Worm (Caenorhabditis elegans) whole organism, L2 larva: ENCODE measurements around the gene K10D11.4.

Experiments used
- C34F6.9 ChIP-seq: fragments of 150-350 bp; optimal IDR thresholded peaks from 2 replicates; lab custom pipeline; 2014; ENCODE audit warnings: missing biosample characterization, missing genetic modification characterization
- F13H6.1 ChIP-seq: sonication (generic microtip); optimal IDR thresholded peaks from 2 replicates; lab custom pipeline; 2016; ENCODE audit warnings: missing genetic modification characterization, missing compliant biosample characterization
- R02D3.7 ChIP-seq: fragments of 150-350 bp; optimal IDR thresholded peaks from 2 replicates; lab custom pipeline; 2014; ENCODE audit warnings: missing biosample characterization, missing genetic modification characterization
- Y55F3AM.14 ChIP-seq: fragments of 200-800 bp; sonication (Bioruptor generic); optimal IDR thresholded peaks from 2 replicates; lab custom pipeline; 2018; ENCODE audit warnings: mild to moderate bottlenecking, missing genetic modification characterization, missing compliant biosample characterization
- ZK546.5 ChIP-seq: sonication (generic microtip); optimal IDR thresholded peaks from 2 replicates; lab custom pipeline; 2017; ENCODE audit warnings: missing biosample characterization, missing genetic modification characterization
- alr-1 ChIP-seq: fragments of 150-350 bp; optimal IDR thresholded peaks from 2 replicates; lab custom pipeline; 2014; ENCODE audit warnings: missing biosample characterization, missing genetic modification characterization
- aly-2 ChIP-seq: fragments of 150-350 bp; optimal IDR thresholded peaks from 2 replicates; lab custom pipeline; 2014; ENCODE audit warnings: missing biosample characterization, missing genetic modification characterization
- ama-1 ChIP-seq: fragments of 150-350 bp; optimal IDR thresholded peaks from 2 replicates; lab custom pipeline; 2018; ENCODE audit warnings: inconsistent platforms
- blmp-1 ChIP-seq: sonication (generic microtip); optimal IDR thresholded peaks from 2 replicates; lab custom pipeline; 2017; ENCODE audit warnings: missing genetic modification characterization, mild to moderate bottlenecking, missing compliant biosample characterization, antibody characterized with exemption, moderate library complexity; ENCODE audit not compliant: insufficient read depth
- crh-2 ChIP-seq: sonication (generic microtip); optimal IDR thresholded peaks from 2 replicates; lab custom pipeline; 2017; ENCODE audit warnings: missing biosample characterization, missing genetic modification characterization
- egl-27 ChIP-seq: sonication (generic microtip); optimal IDR thresholded peaks from 3 replicates; lab custom pipeline; 2017; ENCODE audit warnings: missing biosample characterization, missing genetic modification reagents, missing genetic modification characterization
- fos-1 ChIP-seq: fragments of 150-350 bp; optimal IDR thresholded peaks from 2 replicates; lab custom pipeline; 2014; ENCODE audit warnings: missing biosample characterization, missing genetic modification characterization
- lin-11 ChIP-seq: fragments of 150-350 bp; sonication (generic microtip); optimal IDR thresholded peaks from 2 replicates; lab custom pipeline; 2014; ENCODE audit warnings: missing biosample characterization, missing genetic modification characterization, inconsistent platforms, mixed read lengths
- lin-13 ChIP-seq: fragments of 150-350 bp; optimal IDR thresholded peaks from 2 replicates; lab custom pipeline; 2014; ENCODE audit warnings: missing biosample characterization, missing genetic modification reagents, missing genetic modification characterization
- lin-39 ChIP-seq: fragments of 150-350 bp; optimal IDR thresholded peaks from 2 replicates; lab custom pipeline; 2014; ENCODE audit warnings: missing biosample characterization, missing genetic modification reagents, missing genetic modification characterization
- lsy-2 ChIP-seq, 2 experiments: fragments of 150-350 bp in 1 of 2; sonication (generic microtip) in 1 of 2; optimal IDR thresholded peaks; 2 replicates each; lab custom pipeline; 2014 to 2017; ENCODE audit warnings: missing biosample characterization in 2 of 2, missing genetic modification characterization in 2 of 2
- mab-5 ChIP-seq: fragments of 150-350 bp; optimal IDR thresholded peaks from 2 replicates; lab custom pipeline; 2014; ENCODE audit warnings: missing biosample characterization, missing genetic modification characterization
- mdl-1 ChIP-seq, 2 experiments: fragments of 150-350 bp in 1 of 2; sonication (generic microtip) in 1 of 2; optimal IDR thresholded peaks; 2 replicates each; lab custom pipeline; 2017; ENCODE audit warnings: missing biosample characterization in 2 of 2, missing genetic modification characterization in 2 of 2
- nhr-10 ChIP-seq: sonication (generic microtip); optimal IDR thresholded peaks from 2 replicates; lab custom pipeline; 2017; ENCODE audit warnings: missing biosample characterization, missing genetic modification characterization
- nhr-129 ChIP-seq: fragments of 150-350 bp; optimal IDR thresholded peaks from 2 replicates; lab custom pipeline; 2014; ENCODE audit warnings: missing biosample characterization, missing genetic modification characterization
- nhr-23 ChIP-seq: fragments of 150-350 bp; optimal IDR thresholded peaks from 2 replicates; lab custom pipeline; 2014; ENCODE audit warnings: missing biosample characterization, missing genetic modification reagents, missing genetic modification characterization
- nhr-237 ChIP-seq: fragments of 150-350 bp; optimal IDR thresholded peaks from 2 replicates; lab custom pipeline; 2014; ENCODE audit warnings: missing biosample characterization, missing genetic modification characterization
- nhr-25 ChIP-seq: fragments of 150-350 bp; sonication (generic microtip); optimal IDR thresholded peaks from 3 replicates; lab custom pipeline; 2014; ENCODE audit warnings: missing biosample characterization, missing genetic modification characterization
- nhr-6 ChIP-seq: fragments of 150-350 bp; optimal IDR thresholded peaks from 2 replicates; lab custom pipeline; 2014; ENCODE audit warnings: missing biosample characterization, missing genetic modification characterization
- peb-1 ChIP-seq: fragments of 150-350 bp; optimal IDR thresholded peaks from 2 replicates; lab custom pipeline; 2014; ENCODE audit warnings: missing biosample characterization, missing genetic modification characterization
- sem-4 ChIP-seq: fragments of 150-350 bp; optimal IDR thresholded peaks from 2 replicates; lab custom pipeline; 2014; ENCODE audit warnings: missing biosample characterization, missing genetic modification reagents, missing genetic modification characterization
- skn-1 ChIP-seq: sonication (generic microtip); optimal IDR thresholded peaks from 2 replicates; lab custom pipeline; 2017; ENCODE audit warnings: missing biosample characterization, missing genetic modification characterization
- sma-3 ChIP-seq: sonication (generic microtip); optimal IDR thresholded peaks from 2 replicates; lab custom pipeline; 2016; ENCODE audit warnings: missing genetic modification reagents, missing genetic modification characterization, missing compliant biosample characterization
- sma-9 ChIP-seq, 2 experiments: fragments of 150-350 bp in 1 of 2; sonication (generic microtip) in 1 of 2; optimal IDR thresholded peaks; 2 replicates each; lab custom pipeline; 2014 to 2016; ENCODE audit warnings: missing genetic modification characterization in 2 of 2, mild to moderate bottlenecking in 1 of 2, missing biosample characterization in 1 of 2, missing compliant biosample characterization in 1 of 2, missing genetic modification reagents in 1 of 2, moderate library complexity in 1 of 2
- unc-39 ChIP-seq: fragments of 150-350 bp; optimal IDR thresholded peaks from 2 replicates; lab custom pipeline; 2014; ENCODE audit warnings: missing biosample characterization, missing genetic modification characterization
- unc-55 ChIP-seq: fragments of 150-350 bp; sonication (generic microtip); optimal IDR thresholded peaks from 3 replicates; lab custom pipeline; 2014; ENCODE audit warnings: missing biosample characterization, missing genetic modification reagents, missing genetic modification characterization
- zag-1 ChIP-seq: fragments of 150-350 bp; optimal IDR thresholded peaks from 2 replicates; lab custom pipeline; 2014; ENCODE audit warnings: missing biosample characterization, missing genetic modification characterization
- ztf-11 ChIP-seq: sonication (generic microtip); optimal IDR thresholded peaks from 2 replicates; lab custom pipeline; 2017; ENCODE audit warnings: missing biosample characterization, missing genetic modification characterization

The K10D11.4 gene

ce11 chrIV:13025853-13026343, 31.6 kb upstream of the K10D11.4 start:
- TF ChIP-seq lin-39 (no peak), unc-55 (GFP tag; lab: Kevin White, UChicago) (peak; percentile 75), mdl-1 (tag; optimal IDR thresholded peaks at IDR 0.05; lab: Kevin White, UChicago) (peak; percentile 7 to 46), Y55F3AM.14 (GFP tag; lab: Kevin White, UChicago) (peak; percentile 44), alr-1 (tag; lab: Kevin White, UChicago) (no peak), unc-39 (tag; lab: Kevin White, UChicago) (no peak), lin-13 (peak; percentile 12), nhr-129 (tag; lab: Kevin White, UChicago) (peak; percentile 81), zag-1 (tag; lab: Kevin White, UChicago) (peak; percentile 17), C34F6.9 (peak; percentile 58), R02D3.7 (tag; lab: Kevin White, UChicago) (no peak), crh-2 (tag; lab: Kevin White, UChicago) (peak; percentile 58), sma-3 (GFP tag; lab: Kevin White, UChicago) (no peak), lin-11 (tag; lab: Kevin White, UChicago) (peak; percentile 2), F13H6.1 (tag; lab: Kevin White, UChicago) (peak; percentile 49), skn-1 (no peak), lsy-2 (tag; optimal IDR thresholded peaks at IDR 0.05; lab: Kevin White, UChicago) (peak; percentile 1 to 23), nhr-10 (tag; lab: Kevin White, UChicago) (no peak), nhr-6 (tag; lab: Kevin White, UChicago) (no peak), sem-4 (tag; lab: Kevin White, UChicago) (no peak), egl-27 (tag; lab: Kevin White, UChicago) (peak; percentile 4)

- no peak for TF ChIP-seq alr-1 (tag; lab: Kevin White, UChicago)
- TF ChIP-seq nhr-10 (tag; lab: Kevin White, UChicago) = no peak
- no peak for TF ChIP-seq crh-2 (tag; lab: Kevin White, UChicago)
- no peak for TF ChIP-seq R02D3.7 (tag; lab: Kevin White, UChicago)
- no peak for TF ChIP-seq blmp-1 (tag; lab: Kevin White, UChicago)
- TF ChIP-seq lin-11 (tag; lab: Kevin White, UChicago) = no peak
- TF ChIP-seq fos-1 (tag; lab: Kevin White, UChicago) = no peak
- no peak for TF ChIP-seq lsy-2 (tag; optimal IDR thresholded peaks at IDR 0.05; lab: Kevin White, UChicago)
- TF ChIP-seq Y55F3AM.14 (GFP tag; lab: Kevin White, UChicago) = no peak
- TF ChIP-seq nhr-237 (tag; lab: Kevin White, UChicago) = no peak
- no peak for TF ChIP-seq aly-2 (tag; lab: Kevin White, UChicago)
- TF ChIP-seq peb-1 (tag; lab: Kevin White, UChicago) = no peak
- TF ChIP-seq ama-1 (lab: Kevin White, UChicago) = no peak
- TF ChIP-seq ZK546.5 (tag; lab: Kevin White, UChicago) = no peak
- no peak for TF ChIP-seq nhr-23 (tag; lab: Kevin White, UChicago)
- TF ChIP-seq mdl-1 (tag; optimal IDR thresholded peaks at IDR 0.05; lab: Kevin White, UChicago) = no peak
Observed at ce11 chrIV:13022892-13023291, 28.6 kb upstream of the K10D11.4 start.

DNA sequence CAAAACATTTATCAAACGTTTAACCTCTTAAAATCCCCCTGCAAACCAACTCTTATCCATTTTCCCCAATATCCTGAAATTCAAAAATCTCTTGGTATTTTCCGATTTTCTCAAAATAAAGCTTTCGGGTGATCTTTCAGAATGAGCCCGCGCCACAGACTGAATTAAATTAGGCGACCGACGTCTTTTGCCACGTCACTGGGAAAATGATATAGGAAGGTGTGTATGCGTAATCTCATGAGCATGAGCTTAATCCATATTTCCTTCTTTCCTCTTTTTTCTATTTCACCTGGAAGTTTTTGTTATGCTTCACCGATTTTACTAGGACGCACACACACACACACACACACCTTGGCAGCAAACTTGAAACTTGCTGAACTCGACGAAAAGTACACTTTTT, 26.7 kb upstream of the K10D11.4 start:
- TF ChIP-seq crh-2 (tag; lab: Kevin White, UChicago) (peak; percentile 26), lsy-2 (tag; optimal IDR thresholded peaks at IDR 0.05; lab: Kevin White, UChicago) (no peak), sma-9 (GFP tag; optimal IDR thresholded peaks at IDR 0.05; lab: Kevin White, UChicago) (peak; percentile 24), sma-9 (tag; optimal IDR thresholded peaks at IDR 0.05; lab: Kevin White, UChicago) (no peak)

ce11 chrIV:13016820-13017219, 22.5 kb upstream of the K10D11.4 start:
- TF ChIP-seq zag-1 (tag; lab: Kevin White, UChicago) (peak; percentile 63), sma-9 (GFP tag; optimal IDR thresholded peaks at IDR 0.05; lab: Kevin White, UChicago) (no peak), sma-9 (tag; optimal IDR thresholded peaks at IDR 0.05; lab: Kevin White, UChicago) (no peak), sem-4 (tag; lab: Kevin White, UChicago) (peak; percentile 34)

DNA sequence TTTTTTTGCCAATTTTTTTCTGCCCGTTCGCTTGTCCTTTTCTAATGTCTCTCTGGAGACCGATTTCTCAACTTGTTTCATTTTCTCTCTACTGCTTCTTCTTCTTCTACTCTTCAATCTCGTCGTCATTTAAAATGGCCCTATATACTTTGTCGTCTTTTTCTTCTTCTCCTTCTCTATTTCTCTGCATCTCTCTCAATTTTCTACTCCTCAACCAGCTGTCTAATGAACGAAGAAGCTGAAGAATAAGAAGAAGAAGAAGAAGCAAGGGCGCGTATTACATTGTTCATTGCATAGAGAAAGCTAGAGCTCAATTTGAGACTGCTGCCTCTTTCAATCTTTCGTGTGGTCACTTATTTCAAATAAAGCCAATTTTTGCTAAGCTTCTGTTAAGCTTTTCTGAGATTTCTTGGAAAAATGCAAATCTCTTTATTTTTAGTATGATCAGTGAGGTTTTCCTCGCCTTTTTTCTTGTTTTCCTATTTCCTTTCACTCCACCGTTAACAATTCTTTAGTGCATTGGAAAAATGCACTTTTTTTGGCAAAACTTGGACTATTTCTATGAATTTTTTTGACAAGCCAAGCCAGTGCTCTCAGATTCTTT, 21.6 kb upstream of the K10D11.4 start:
- peak; percentile 61 for TF ChIP-seq crh-2 (tag; lab: Kevin White, UChicago)
- peak; percentile 59 for TF ChIP-seq sem-4 (tag; lab: Kevin White, UChicago)
- TF ChIP-seq nhr-129 (tag; lab: Kevin White, UChicago) = peak; percentile 75
- TF ChIP-seq nhr-25 (tag; lab: Kevin White, UChicago) = no peak
- TF ChIP-seq mdl-1 (tag; optimal IDR thresholded peaks at IDR 0.05; lab: Kevin White, UChicago) = no peak
- no peak for TF ChIP-seq egl-27 (tag; lab: Kevin White, UChicago)
- TF ChIP-seq nhr-237 (tag; lab: Kevin White, UChicago) = no peak
- TF ChIP-seq F13H6.1 (tag; lab: Kevin White, UChicago) = peak; percentile 36
- peak; percentile 33 for TF ChIP-seq unc-55 (GFP tag; lab: Kevin White, UChicago)
- TF ChIP-seq sma-9 (GFP tag; optimal IDR thresholded peaks at IDR 0.05; lab: Kevin White, UChicago) = peak; percentile 26
- no peak for TF ChIP-seq sma-9 (tag; optimal IDR thresholded peaks at IDR 0.05; lab: Kevin White, UChicago)
- peak in 1 of 2 experiments; percentile 29 for TF ChIP-seq lsy-2 (tag; optimal IDR thresholded peaks at IDR 0.05; lab: Kevin White, UChicago)
- no peak for TF ChIP-seq lin-39
- peak; percentile 30 for TF ChIP-seq lin-13
- peak; percentile 61 for TF ChIP-seq zag-1 (tag; lab: Kevin White, UChicago)
- TF ChIP-seq C34F6.9 = peak; percentile 69
- no peak for TF ChIP-seq ztf-11 (tag; lab: Kevin White, UChicago)
- TF ChIP-seq mab-5 (tag; lab: Kevin White, UChicago) = peak; percentile 81
- TF ChIP-seq aly-2 (tag; lab: Kevin White, UChicago) = no peak
- no peak for TF ChIP-seq skn-1
